Fruit fly (Drosophila melanogaster) whole organism, embryonic: ENCODE measurements around the gene Eig71Ej.
A peak's percentile ranks its signal among the peaks of the same experiment; 100 is the strongest.

Source experiments
- Adf1 ChIP-seq: fragments of 200-800 bp; sonication (Bioruptor generic); IDR thresholded peaks from 2 replicates; pipeline ENCODE4 v1.3.6; 2022; ENCODE audit warnings: missing biosample characterization, missing genetic modification characterization
- Asciz ChIP-seq: fragments of 200-800 bp; sonication (Bioruptor generic); optimal IDR thresholded peaks from 2 replicates; lab custom pipeline; 2017; ENCODE audit warnings: missing biosample characterization, mild to moderate bottlenecking, missing genetic modification characterization, missing genetic modification reagents
- Bdp1 ChIP-seq: fragments of 200-800 bp; sonication (Bioruptor generic); optimal IDR thresholded peaks from 3 replicates; lab custom pipeline; 2016; ENCODE audit warnings: missing biosample characterization, missing genetic modification characterization
- CG10959 ChIP-seq: fragments of 200-800 bp; sonication (Bioruptor generic); IDR thresholded peaks from 2 replicates; pipeline ENCODE4 v1.3.6; 2022; ENCODE audit warnings: missing biosample characterization, missing genetic modification characterization
- CG1233 ChIP-seq: fragments of 200-800 bp; sonication (Bioruptor generic); optimal IDR thresholded peaks from 4 replicates; lab custom pipeline; 2018; ENCODE audit warnings: missing biosample characterization, mild to moderate bottlenecking, missing genetic modification characterization
- CG13123 ChIP-seq: fragments of 200-800 bp; sonication (Bioruptor generic); optimal IDR thresholded peaks from 2 replicates; lab custom pipeline; 2016; ENCODE audit warnings: missing biosample characterization, missing genetic modification characterization
- CG13296 ChIP-seq: fragments of 200-800 bp; sonication (Bioruptor generic); optimal IDR thresholded peaks from 3 replicates; lab custom pipeline; 2018; ENCODE audit warnings: missing biosample characterization, mild to moderate bottlenecking, missing genetic modification characterization
- CG18619 ChIP-seq: fragments of 200-800 bp; sonication (Bioruptor generic); optimal IDR thresholded peaks from 3 replicates; lab custom pipeline; 2017; ENCODE audit warnings: missing biosample characterization, mild to moderate bottlenecking, missing genetic modification characterization
- CG2712 ChIP-seq: fragments of 200-800 bp; optimal IDR thresholded peaks from 3 replicates; lab custom pipeline; 2019; ENCODE audit warnings: missing biosample characterization, mild to moderate bottlenecking, missing genetic modification characterization, moderate library complexity
- CG31441 ChIP-seq: fragments of 200-800 bp; sonication (Bioruptor generic); IDR thresholded peaks from 2 replicates; pipeline ENCODE4 v1.3.6; 2022; ENCODE audit warnings: missing biosample characterization, missing genetic modification characterization
- CG32767 ChIP-seq: fragments of 200-800 bp; sonication (Bioruptor generic); IDR thresholded peaks from 2 replicates; pipeline ENCODE4 v1.3.6; 2022; ENCODE audit warnings: missing biosample characterization, missing genetic modification characterization
- CG5953 ChIP-seq: fragments of 200-800 bp; sonication (Bioruptor generic); IDR thresholded peaks from 2 replicates; pipeline ENCODE4 v1.3.6; 2022; ENCODE audit warnings: missing biosample characterization, missing genetic modification characterization
- CG6272 ChIP-seq: fragments of 200-800 bp; sonication (Bioruptor generic); IDR thresholded peaks from 2 replicates; pipeline ENCODE4 v1.3.6; 2022; ENCODE audit warnings: missing biosample characterization, missing genetic modification characterization
- CG6683 ChIP-seq: fragments of 200-800 bp; sonication (Bioruptor generic); optimal IDR thresholded peaks from 2 replicates; lab custom pipeline; 2017; ENCODE audit warnings: missing biosample characterization, mild to moderate bottlenecking, missing genetic modification characterization, missing genetic modification reagents
- CG7839 ChIP-seq: fragments of 200-800 bp; sonication (Bioruptor generic); optimal IDR thresholded peaks from 3 replicates; lab custom pipeline; 2018; ENCODE audit warnings: missing biosample characterization, mild to moderate bottlenecking, missing genetic modification characterization, moderate library complexity
- CG7928 ChIP-seq: fragments of 200-800 bp; sonication (Bioruptor generic); optimal IDR thresholded peaks from 2 replicates; lab custom pipeline; 2017; ENCODE audit warnings: missing biosample characterization, mild to moderate bottlenecking, missing genetic modification characterization
- CG8281 ChIP-seq: fragments of 200-800 bp; sonication (Bioruptor generic); optimal IDR thresholded peaks from 2 replicates; lab custom pipeline; 2018; ENCODE audit warnings: missing biosample characterization, mild to moderate bottlenecking, missing genetic modification characterization, moderate library complexity
- CG8388 ChIP-seq: fragments of 200-800 bp; sonication (Bioruptor generic); optimal IDR thresholded peaks from 2 replicates; lab custom pipeline; 2019; ENCODE audit warnings: missing biosample characterization, mild to moderate bottlenecking, missing genetic modification characterization, moderate library complexity
- Drgx ChIP-seq: fragments of 200-800 bp; sonication (Bioruptor generic); IDR thresholded peaks from 2 replicates; pipeline ENCODE4 v1.3.6; 2022; ENCODE audit warnings: missing biosample characterization, missing genetic modification characterization
- Fer1 ChIP-seq: fragments of 200-800 bp; sonication (Bioruptor generic); optimal IDR thresholded peaks from 2 replicates; lab custom pipeline; 2017; ENCODE audit warnings: missing biosample characterization, mild to moderate bottlenecking, missing genetic modification characterization
- Gsc ChIP-seq: fragments of 200-800 bp; sonication (Bioruptor generic); IDR thresholded peaks from 2 replicates; pipeline ENCODE4 v1.3.6; 2022; ENCODE audit warnings: missing biosample characterization, missing genetic modification characterization
- H2.0 ChIP-seq: fragments of 200-800 bp; sonication (Bioruptor generic); IDR thresholded peaks from 2 replicates; pipeline ENCODE4 v1.3.6; 2022; ENCODE audit warnings: missing biosample characterization, missing genetic modification characterization
- Hmr ChIP-seq: fragments of 200-800 bp; sonication (Bioruptor generic); optimal IDR thresholded peaks from 3 replicates; lab custom pipeline; 2017; ENCODE audit warnings: mild to moderate bottlenecking, missing biosample characterization, missing genetic modification reagents, missing genetic modification characterization
- Hr51 ChIP-seq, 2 experiments: fragments of 200-800 bp; sonication (Bioruptor generic); optimal IDR thresholded peaks; 2 replicates in 1 of 2; 3 replicates in 1 of 2; lab custom pipeline; 2016 to 2018; ENCODE audit warnings: missing biosample characterization in 2 of 2, missing genetic modification characterization in 2 of 2, mild to moderate bottlenecking in 1 of 2, moderate library complexity in 1 of 2
- Med ChIP-seq: fragments of 200-800 bp; sonication (Bioruptor generic); peaks from one replicate; lab custom pipeline; 2016; ENCODE audit warnings: missing biosample characterization, missing genetic modification characterization, mild to moderate bottlenecking, inconsistent platforms, moderate library complexity
- NFAT ChIP-seq: fragments of 200-800 bp; sonication (Bioruptor generic); IDR thresholded peaks from 2 replicates; pipeline ENCODE4 v1.3.6; 2022; ENCODE audit warnings: missing biosample characterization, missing genetic modification characterization
- PHDP ChIP-seq: fragments of 200-800 bp; sonication (Bioruptor generic); optimal IDR thresholded peaks from 3 replicates; lab custom pipeline; 2018; ENCODE audit warnings: missing biosample characterization, mild to moderate bottlenecking, missing genetic modification characterization, moderate library complexity
- Sox100B ChIP-seq: fragments of 200-800 bp; sonication (Bioruptor generic); optimal IDR thresholded peaks from 3 replicates; lab custom pipeline; 2018; ENCODE audit warnings: missing biosample characterization, mild to moderate bottlenecking, missing genetic modification characterization
- Sox102F ChIP-seq: fragments of 200-800 bp; sonication (Bioruptor generic); optimal IDR thresholded peaks from 2 replicates; lab custom pipeline; 2018; ENCODE audit warnings: missing biosample characterization, mild to moderate bottlenecking, missing genetic modification characterization, moderate library complexity
- Xrp1 ChIP-seq: fragments of 200-800 bp; sonication (Bioruptor generic); IDR thresholded peaks from 2 replicates; pipeline ENCODE4 v1.3.6; 2022; ENCODE audit warnings: missing biosample characterization, missing genetic modification characterization
- ac ChIP-seq: fragments of 200-800 bp; sonication (Bioruptor generic); optimal IDR thresholded peaks from 3 replicates; lab custom pipeline; 2017; ENCODE audit warnings: missing biosample characterization, mild to moderate bottlenecking, missing genetic modification characterization
- cwo ChIP-seq: fragments of 200-800 bp; sonication (Bioruptor generic); optimal IDR thresholded peaks from 3 replicates; lab custom pipeline; 2017; ENCODE audit warnings: missing biosample characterization, missing genetic modification characterization, mild to moderate bottlenecking, moderate library complexity, missing genetic modification reagents
- dpn ChIP-seq, 2 experiments: fragments of 200-800 bp; sonication (Bioruptor generic); optimal IDR thresholded peaks; 3 replicates each; lab custom pipeline; 2016; ENCODE audit warnings: missing biosample characterization in 2 of 2, missing genetic modification characterization in 2 of 2
- dysf ChIP-seq: fragments of 200-800 bp; sonication (Bioruptor generic); IDR thresholded peaks from 3 replicates; pipeline ENCODE4 v1.3.6; 2022; ENCODE audit warnings: missing biosample characterization, missing genetic modification characterization
- gsb-n ChIP-seq: fragments of 200-800 bp; sonication (Bioruptor generic); optimal IDR thresholded peaks from 3 replicates; lab custom pipeline; 2018; ENCODE audit warnings: missing biosample characterization, mild to moderate bottlenecking, missing genetic modification characterization
- ham ChIP-seq: fragments of 200-800 bp; sonication (Bioruptor generic); IDR thresholded peaks from 2 replicates; pipeline ENCODE4 v1.3.6; 2022; ENCODE audit warnings: missing biosample characterization, missing genetic modification characterization
- hth ChIP-seq: fragments of >200 bp; optimal IDR thresholded peaks from 2 replicates; lab custom pipeline; 2017; ENCODE audit warnings: inconsistent platforms
- insv ChIP-seq, 2 experiments: fragments of 200-800 bp; sonication (Bioruptor generic); optimal IDR thresholded peaks; 3 replicates each; lab custom pipeline; 2016 to 2018; ENCODE audit warnings: missing biosample characterization in 2 of 2, missing genetic modification characterization in 2 of 2
- lab ChIP-seq: fragments of 200-800 bp; sonication (Bioruptor generic); optimal IDR thresholded peaks from 3 replicates; lab custom pipeline; 2017; ENCODE audit warnings: missing biosample characterization, missing genetic modification characterization, mild to moderate bottlenecking, moderate library complexity, missing genetic modification reagents
- oc ChIP-seq: fragments of 200-800 bp; sonication (Bioruptor generic); optimal IDR thresholded peaks from 2 replicates; lab custom pipeline; 2018; ENCODE audit warnings: missing biosample characterization, mild to moderate bottlenecking, missing genetic modification characterization, moderate library complexity
- otp ChIP-seq: fragments of 200-800 bp; sonication (Bioruptor generic); IDR thresholded peaks from 3 replicates; pipeline ENCODE4, ENCODE4 v1.3.6; 2022; ENCODE audit warnings: missing biosample characterization, missing genetic modification characterization
- rib ChIP-seq: fragments of 200-800 bp; sonication (Bioruptor generic); IDR thresholded peaks from 2 replicates; pipeline ENCODE4 v1.3.6; 2022; ENCODE audit warnings: missing biosample characterization, missing genetic modification characterization
- row ChIP-seq: fragments of 200-800 bp; sonication (Bioruptor generic); IDR thresholded peaks from 3 replicates; pipeline ENCODE4 v1.3.6; 2022; ENCODE audit warnings: missing biosample characterization, missing genetic modification characterization
- scrt ChIP-seq: fragments of 200-800 bp; sonication (Bioruptor generic); optimal IDR thresholded peaks from 2 replicates; lab custom pipeline; 2018; ENCODE audit warnings: missing biosample characterization, mild to moderate bottlenecking, missing genetic modification characterization, moderate library complexity
- sd ChIP-seq: fragments of 200-800 bp; sonication (Bioruptor generic); optimal IDR thresholded peaks from 3 replicates; lab custom pipeline; 2018; ENCODE audit warnings: missing biosample characterization, mild to moderate bottlenecking, missing genetic modification characterization, moderate library complexity
- sens ChIP-seq: fragments of 200-800 bp; sonication (Bioruptor generic); peaks from one replicate; lab custom pipeline; 2016; ENCODE audit warnings: missing biosample characterization, missing genetic modification characterization
- sisA ChIP-seq: fragments of 200-800 bp; sonication (Bioruptor generic); IDR thresholded peaks from 2 replicates; pipeline ENCODE4 v1.3.6; 2022; ENCODE audit warnings: missing biosample characterization, missing genetic modification characterization
- sqz ChIP-seq: fragments of 200-800 bp; sonication (Bioruptor generic); optimal IDR thresholded peaks from 3 replicates; lab custom pipeline; 2018; ENCODE audit warnings: missing biosample characterization, mild to moderate bottlenecking, missing genetic modification characterization
- trem ChIP-seq: fragments of 200-800 bp; optimal IDR thresholded peaks from 3 replicates; lab custom pipeline; 2019; ENCODE audit warnings: missing biosample characterization, mild to moderate bottlenecking, missing genetic modification characterization, moderate library complexity
- tx ChIP-seq: fragments of 200-800 bp; sonication (Bioruptor generic); optimal IDR thresholded peaks from 2 replicates; lab custom pipeline; 2016; ENCODE audit warnings: missing biosample characterization, missing genetic modification characterization

The Eig71Ej gene

dm6 chr3L:15695195-15695594 lies 34.4 kb upstream of the Eig71Ej start (continued):
- TF ChIP-seq CG32767 (no peak), CG6683 (GFP tag; lab: Kevin White, UChicago) (no peak), ac (GFP tag; lab: Kevin White, UChicago) (no peak), gsb-n (peak; percentile 55), CG6272 (GFP tag; lab: Robert Waterston, UW) (no peak), CG7928 (no peak), NFAT (GFP tag; lab: Robert Waterston, UW) (no peak), Fer1 (no peak), CG2712 (no peak)

- TF ChIP-seq Drgx (GFP tag; lab: Robert Waterston, UW) (no peak), sqz (GFP tag; lab: Kevin White, UChicago) (peak; percentile 21), Sox100B (GFP tag; lab: Kevin White, UChicago) (no peak), otp (GFP tag; lab: Robert Waterston, UW) (0 out of 3 replicates have a peak, but pooled peaks have one; percentile 43), Med (GFP tag; lab: Kevin White, UChicago) (peak; percentile 59), CG31441 (GFP tag; lab: Robert Waterston, UW) (no peak), hth (lab: Kevin White, UChicago) (no peak), PHDP (tag; lab: Kevin White, UChicago) (peak; percentile 12), oc (tag; lab: Kevin White, UChicago) (peak; percentile 48), sisA (no peak), CG7839 (tag; lab: Kevin White, UChicago) (peak; percentile 8), Xrp1 (GFP tag; lab: Robert Waterston, UW) (no peak), insv (GFP tag; optimal IDR thresholded peaks at IDR 0.05; lab: Kevin White, UChicago) (no peak), lab (peak; percentile 21), rib (no peak), Gsc (no peak), cwo (GFP tag; lab: Kevin White, UChicago) (no peak), sens (GFP tag; lab: Kevin White, UChicago) (peak; percentile 65), dpn (GFP tag; optimal IDR thresholded peaks at IDR 0.05; lab: Kevin White, UChicago) (peak in 1 of 2 experiments; percentile 7), Sox102F (GFP tag; lab: Kevin White, UChicago) (peak; percentile 4), dysf (GFP tag; lab: Robert Waterston, UW) (0 out of 3 replicates have a peak, but pooled peaks have one; percentile 29), CG13123 (GFP tag; lab: Kevin White, UChicago) (no peak), CG8388 (peak; percentile 81), Adf1 (GFP tag; lab: Robert Waterston, UW) (no peak), CG5953 (GFP tag; lab: Robert Waterston, UW) (no peak), Hmr (GFP tag; lab: Kevin White, UChicago) (peak; percentile 9), H2.0 (no peak), trem (tag; lab: Kevin White, UChicago) (no peak), sd (tag; lab: Kevin White, UChicago) (peak; percentile 19), Hr51 (GFP tag; optimal IDR thresholded peaks at IDR 0.05; lab: Kevin White, UChicago) (peak in 1 of 2 experiments; percentile 7), Bdp1 (GFP tag; lab: Kevin White, UChicago) (no peak), ham (GFP tag; lab: Robert Waterston, UW) (no peak), CG18619 (GFP tag; lab: Kevin White, UChicago) (peak; percentile 5), CG13296 (GFP tag; lab: Kevin White, UChicago) (peak; percentile 38), CG1233 (peak; percentile 27), CG8281 (peak; percentile 7), CG10959 (no peak), tx (no peak), Asciz (peak; percentile 24), scrt (no peak), row (peak; percentile 33; the same call in 1 of the 3 replicates)
- TF ChIP-seq, all 482 proteins: peak for 21
Observed at dm6 chr3L:15694406-15694805, 33.6 kb upstream of the Eig71Ej start.
